Fruit fly (Drosophila melanogaster): Measurements from ENCODE around the gene CG34456.

dm6 chr3L:9340839-9341238 lies 21.1 kb upstream of the CG34456 start:
- TF ChIP-seq CG14711 (tag; optimal IDR thresholded peaks at IDR 0.05) (no peak), CG12768 (GFP tag; optimal IDR thresholded peaks at IDR 0.05) (peak; percentile 2), Clk (GFP tag; optimal IDR thresholded peaks at IDR 0.05) (no peak), toe (GFP tag; optimal IDR thresholded peaks at IDR 0.05) (no peak), pad (GFP tag; optimal IDR thresholded peaks at IDR 0.05) (no peak), CG1620 (GFP tag; optimal IDR thresholded peaks at IDR 0.05) (no peak), CG7045 (GFP tag; optimal IDR thresholded peaks at IDR 0.05) (no peak), ovo (GFP tag; optimal IDR thresholded peaks at IDR 0.05) (no peak), Hr96 (GFP tag; optimal IDR thresholded peaks at IDR 0.05) (no peak), CG33017 (tag; optimal IDR thresholded peaks at IDR 0.05) (no peak)

All from whole organism, adult.